Worm (Caenorhabditis elegans): ENCODE results near the gene ctns-1.

- no peak for TF ChIP-seq ceh-6 (GFP tag; optimal IDR thresholded peaks at IDR 0.05)
- no peak for TF ChIP-seq ceh-45 (GFP tag; IDR thresholded peaks at IDR 0.05)
- no peak for TF ChIP-seq sdc-2 (tag; optimal IDR thresholded peaks at IDR 0.05)
- TF ChIP-seq hlh-30 (tag; optimal IDR thresholded peaks at IDR 0.05; ENCODE audit: insufficient read depth), result no peak
- TF ChIP-seq K02D7.2 (tag; optimal IDR thresholded peaks at IDR 0.05), result no peak
- no peak for TF ChIP-seq rnt-1 (tag; optimal IDR thresholded peaks at IDR 0.05)
- no peak for TF ChIP-seq ceh-30 (tag; optimal IDR thresholded peaks at IDR 0.05)
- TF ChIP-seq ceh-14 (tag; optimal IDR thresholded peaks at IDR 0.05), result no peak
- TF ChIP-seq ref-2 (tag; optimal IDR thresholded peaks at IDR 0.05), result no peak
- no peak for TF ChIP-seq Y22D7AL.16 (tag; optimal IDR thresholded peaks at IDR 0.05)
- TF ChIP-seq unc-86 (tag; optimal IDR thresholded peaks at IDR 0.05), result no peak
Measured at ce11 chrII:8181437-8181836, 44.7 kb upstream of the ctns-1 start, which contains the start of gene dylt-3.

All from whole organism, late embryonic.